Worm (Caenorhabditis elegans): ENCODE data around the gene B0547.2.

ce11 chrIV:5604465-5604864 is 41.3 kb upstream of the B0547.2 start:
- TF ChIP-seq egl-27 (tag; optimal IDR thresholded peaks at IDR 0.05), result no peak
- no peak for TF ChIP-seq fos-1 (tag; optimal IDR thresholded peaks at IDR 0.05)
- TF ChIP-seq mdl-1 (tag; optimal IDR thresholded peaks at IDR 0.05), result peak; percentile 61
- TF ChIP-seq nhr-77 (tag; optimal IDR thresholded peaks at IDR 0.05), result no peak
- no peak for TF ChIP-seq ztf-4 (tag; optimal IDR thresholded peaks at IDR 0.05)
- no peak for TF ChIP-seq ztf-11 (tag; optimal IDR thresholded peaks at IDR 0.05)
- no peak for TF ChIP-seq nhr-11 (tag; optimal IDR thresholded peaks at IDR 0.05)
- TF ChIP-seq ceh-82 (tag; optimal IDR thresholded peaks at IDR 0.05), result no peak

Measured in whole organism, L3 larva.